Fruit fly (Drosophila melanogaster): Measurements from ENCODE around the gene eas.

DNA sequence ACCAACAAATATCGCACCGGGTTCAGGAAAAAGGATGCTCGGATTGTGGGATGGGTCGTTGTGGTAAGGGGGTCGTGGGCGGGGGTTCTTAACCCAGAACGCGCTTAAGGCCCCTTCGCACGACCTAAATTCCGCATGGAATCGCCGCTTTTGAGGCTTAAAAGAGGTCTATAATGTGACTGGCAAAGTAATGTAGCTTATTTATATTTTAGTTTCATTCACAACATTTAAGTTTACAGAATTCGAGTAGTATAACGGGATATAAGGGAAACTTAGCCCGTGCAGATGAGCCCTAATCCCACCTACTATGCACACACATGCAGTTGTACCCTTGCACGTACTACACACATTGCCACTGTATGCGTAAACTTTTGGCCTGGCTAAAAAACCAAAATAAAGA is 655 bp downstream of the eas start:
- TF ChIP-seq CrebA (GFP tag; optimal IDR thresholded peaks at IDR 0.05; ENCODE audit: borderline replicate concordance) (no peak), OdsH (GFP tag; optimal IDR thresholded peaks at IDR 0.05) (peak; percentile 83)
